Fruit fly (Drosophila melanogaster) whole organism, embryonic: ENCODE results near the gene Pp2A-29B.
A peak's percentile ranks its signal among the peaks of the same experiment; 100 is the strongest.

Experiments used
- Asciz ChIP-seq: fragments of 200-800 bp; sonication (Bioruptor generic); optimal IDR thresholded peaks from 2 replicates; lab custom pipeline; 2017; ENCODE audit warnings: missing biosample characterization, mild to moderate bottlenecking, missing genetic modification characterization, missing genetic modification reagents
- Awh ChIP-seq: fragments of 200-800 bp; sonication (Bioruptor generic); IDR thresholded peaks from 2 replicates; pipeline ENCODE4, ENCODE4 v1.3.6; 2022; ENCODE audit warnings: missing biosample characterization, missing genetic modification characterization
- CG10209 ChIP-seq: fragments of 200-800 bp; sonication (Bioruptor generic); optimal IDR thresholded peaks from 3 replicates; lab custom pipeline; 2017; ENCODE audit warnings: missing biosample characterization, mild to moderate bottlenecking, missing genetic modification characterization, missing genetic modification reagents
- CG10366 ChIP-seq: fragments of 200-800 bp; sonication (Bioruptor generic); IDR thresholded peaks from 2 replicates; pipeline ENCODE4 v1.3.6; 2022; ENCODE audit warnings: missing biosample characterization, missing genetic modification characterization
- CG11456 ChIP-seq: fragments of 200-800 bp; sonication (Bioruptor generic); IDR thresholded peaks from 3 replicates; pipeline ENCODE4 v1.3.6; 2022; ENCODE audit warnings: missing biosample characterization, missing genetic modification characterization
- CG11504 ChIP-seq: fragments of 200-800 bp; sonication (Bioruptor generic); optimal IDR thresholded peaks from 3 replicates; lab custom pipeline; 2019; ENCODE audit warnings: missing biosample characterization, mild to moderate bottlenecking, missing genetic modification characterization, moderate library complexity
- CG11560 ChIP-seq: fragments of 200-800 bp; sonication (Bioruptor generic); IDR thresholded peaks from 3 replicates; pipeline ENCODE4 v1.3.6; 2022; ENCODE audit warnings: missing biosample characterization, missing genetic modification characterization
- CG12391 ChIP-seq: fragments of 200-800 bp; sonication (Bioruptor generic); optimal IDR thresholded peaks from 3 replicates; lab custom pipeline; 2018; ENCODE audit warnings: missing biosample characterization, mild to moderate bottlenecking, missing genetic modification characterization, moderate library complexity
- CG13296 ChIP-seq: fragments of 200-800 bp; sonication (Bioruptor generic); optimal IDR thresholded peaks from 3 replicates; lab custom pipeline; 2018; ENCODE audit warnings: missing biosample characterization, mild to moderate bottlenecking, missing genetic modification characterization
- CG13424 ChIP-seq: fragments of 200-800 bp; sonication (Bioruptor generic); optimal IDR thresholded peaks from 2 replicates; lab custom pipeline; 2019; ENCODE audit warnings: missing biosample characterization, mild to moderate bottlenecking, missing genetic modification characterization, moderate library complexity
- CG15269 ChIP-seq: fragments of 200-800 bp; sonication (Bioruptor generic); optimal IDR thresholded peaks from 2 replicates; lab custom pipeline; 2018; ENCODE audit warnings: missing biosample characterization, mild to moderate bottlenecking, missing genetic modification characterization, moderate library complexity
- CG17186 ChIP-seq: fragments of 200-800 bp; sonication (Bioruptor generic); optimal IDR thresholded peaks from 3 replicates; lab custom pipeline; 2017; ENCODE audit warnings: missing biosample characterization, missing genetic modification reagents, missing genetic modification characterization
- CG2120 ChIP-seq: fragments of 200-800 bp; sonication (Bioruptor generic); optimal IDR thresholded peaks from 3 replicates; lab custom pipeline; 2016; ENCODE audit warnings: missing biosample characterization, missing genetic modification characterization
- CG32767 ChIP-seq: fragments of 200-800 bp; sonication (Bioruptor generic); IDR thresholded peaks from 2 replicates; pipeline ENCODE4 v1.3.6; 2022; ENCODE audit warnings: missing biosample characterization, missing genetic modification characterization
- CG43689 ChIP-seq: fragments of 200-800 bp; sonication (Bioruptor generic); IDR thresholded peaks from 2 replicates; pipeline ENCODE4 v1.3.6; 2022; ENCODE audit warnings: missing biosample characterization, missing genetic modification characterization
- CG4424 ChIP-seq: fragments of 200-800 bp; sonication (Bioruptor generic); optimal IDR thresholded peaks from 3 replicates; lab custom pipeline; 2016; ENCODE audit warnings: missing biosample characterization, missing genetic modification characterization
- CG5245 ChIP-seq: fragments of 200-800 bp; sonication (Bioruptor generic); optimal IDR thresholded peaks from 3 replicates; lab custom pipeline; 2016; ENCODE audit warnings: missing biosample characterization, missing genetic modification characterization
- CG8924 ChIP-seq: fragments of 200-800 bp; optimal IDR thresholded peaks from 3 replicates; lab custom pipeline; 2019; ENCODE audit warnings: missing biosample characterization, mild to moderate bottlenecking, missing genetic modification characterization, moderate library complexity
- Chrac-16 ChIP-seq: fragments of 200-800 bp; sonication (Bioruptor generic); optimal IDR thresholded peaks from 3 replicates; lab custom pipeline; 2016; ENCODE audit warnings: missing biosample characterization, missing genetic modification characterization
- CkIIα-i1 ChIP-seq: fragments of 200-800 bp; sonication (Bioruptor generic); IDR thresholded peaks from 2 replicates; pipeline ENCODE4 v1.3.6; 2022; ENCODE audit warnings: missing biosample characterization, missing genetic modification characterization
- Drgx ChIP-seq: fragments of 200-800 bp; sonication (Bioruptor generic); IDR thresholded peaks from 2 replicates; pipeline ENCODE4 v1.3.6; 2022; ENCODE audit warnings: missing biosample characterization, missing genetic modification characterization
- E2f1 ChIP-seq: fragments of 200-800 bp; sonication (Bioruptor generic); IDR thresholded peaks from 2 replicates; pipeline ENCODE4 v1.3.6; 2022; ENCODE audit warnings: missing biosample characterization, missing genetic modification characterization
- Gsc ChIP-seq: fragments of 200-800 bp; sonication (Bioruptor generic); IDR thresholded peaks from 2 replicates; pipeline ENCODE4 v1.3.6; 2022; ENCODE audit warnings: missing biosample characterization, missing genetic modification characterization
- HLH3B ChIP-seq: fragments of 200-800 bp; sonication (Bioruptor generic); IDR thresholded peaks from 2 replicates; pipeline ENCODE4 v1.3.6; 2022; ENCODE audit warnings: missing biosample characterization, missing genetic modification characterization
- HLH54F ChIP-seq: fragments of 200-800 bp; sonication (Bioruptor generic); optimal IDR thresholded peaks from 3 replicates; lab custom pipeline; 2016; ENCODE audit warnings: missing biosample characterization, missing genetic modification characterization
- Hmr ChIP-seq: fragments of 200-800 bp; sonication (Bioruptor generic); optimal IDR thresholded peaks from 3 replicates; lab custom pipeline; 2017; ENCODE audit warnings: mild to moderate bottlenecking, missing biosample characterization, missing genetic modification reagents, missing genetic modification characterization
- Jarid2 ChIP-seq: fragments of 200-800 bp; sonication (Bioruptor generic); optimal IDR thresholded peaks from 3 replicates; lab custom pipeline; 2017; ENCODE audit warnings: mild to moderate bottlenecking, missing biosample characterization, missing genetic modification reagents, missing genetic modification characterization
- Med ChIP-seq: fragments of 200-800 bp; sonication (Bioruptor generic); peaks from one replicate; lab custom pipeline; 2016; ENCODE audit warnings: missing biosample characterization, missing genetic modification characterization, mild to moderate bottlenecking, inconsistent platforms, moderate library complexity
- Meics ChIP-seq: fragments of 200-800 bp; sonication (Bioruptor generic); optimal IDR thresholded peaks from 2 replicates; lab custom pipeline; 2017; ENCODE audit warnings: missing biosample characterization, mild to moderate bottlenecking, missing genetic modification characterization
- Myb ChIP-seq: fragments of 200-800 bp; sonication (Bioruptor generic); optimal IDR thresholded peaks from 2 replicates; lab custom pipeline; 2016; ENCODE audit warnings: missing biosample characterization, missing genetic modification characterization
- NfI ChIP-seq: fragments of 200-800 bp; sonication (Bioruptor generic); optimal IDR thresholded peaks from 3 replicates; lab custom pipeline; 2018; ENCODE audit warnings: missing biosample characterization, mild to moderate bottlenecking, missing genetic modification characterization, moderate library complexity
- PHDP ChIP-seq: fragments of 200-800 bp; sonication (Bioruptor generic); optimal IDR thresholded peaks from 3 replicates; lab custom pipeline; 2018; ENCODE audit warnings: missing biosample characterization, mild to moderate bottlenecking, missing genetic modification characterization, moderate library complexity
- TFAM ChIP-seq: fragments of 200-800 bp; sonication (Bioruptor generic); optimal IDR thresholded peaks from 2 replicates; lab custom pipeline; 2017; ENCODE audit warnings: missing biosample characterization, missing genetic modification characterization, inconsistent platforms
- Trl ChIP-seq, 3 experiments: fragments of >200 bp in 2 of 3; fragments of 200-800 bp in 1 of 3; sonication (Bioruptor generic) in 1 of 3; optimal IDR thresholded peaks; 2 replicates in 1 of 3; 3 replicates in 2 of 3; lab custom pipeline; 2016 to 2017; ENCODE audit warnings: missing biosample characterization in 1 of 3, missing genetic modification characterization in 1 of 3
- ab ChIP-seq: fragments of 200-800 bp; sonication (Bioruptor generic); optimal IDR thresholded peaks from 2 replicates; lab custom pipeline; 2016; ENCODE audit warnings: missing biosample characterization, missing genetic modification characterization
- abd-A ChIP-seq: fragments of 200-800 bp; sonication (Bioruptor generic); optimal IDR thresholded peaks from 3 replicates; lab custom pipeline; 2019; ENCODE audit warnings: missing biosample characterization, mild to moderate bottlenecking, missing genetic modification characterization, moderate library complexity
- ci ChIP-seq: fragments of 200-800 bp; sonication (Bioruptor generic); IDR thresholded peaks from 3 replicates; pipeline ENCODE4 v1.3.6; 2022; ENCODE audit warnings: missing biosample characterization, missing genetic modification characterization
- cwo ChIP-seq: fragments of 200-800 bp; sonication (Bioruptor generic); optimal IDR thresholded peaks from 3 replicates; lab custom pipeline; 2017; ENCODE audit warnings: missing biosample characterization, missing genetic modification characterization, mild to moderate bottlenecking, moderate library complexity, missing genetic modification reagents
- gem ChIP-seq: fragments of 200-800 bp; sonication (Bioruptor generic); optimal IDR thresholded peaks from 2 replicates; lab custom pipeline; 2019; ENCODE audit warnings: missing biosample characterization, mild to moderate bottlenecking, missing genetic modification characterization, moderate library complexity
- gsb-n ChIP-seq: fragments of 200-800 bp; sonication (Bioruptor generic); optimal IDR thresholded peaks from 3 replicates; lab custom pipeline; 2018; ENCODE audit warnings: missing biosample characterization, mild to moderate bottlenecking, missing genetic modification characterization
- h ChIP-seq: fragments of >200 bp; optimal IDR thresholded peaks from 2 replicates; lab custom pipeline; 2017
- nom ChIP-seq: fragments of 200-800 bp; sonication (Bioruptor generic); optimal IDR thresholded peaks from 2 replicates; lab custom pipeline; 2017; ENCODE audit warnings: missing biosample characterization, missing genetic modification characterization, mild to moderate bottlenecking, moderate library complexity, missing genetic modification reagents
- pita ChIP-seq: fragments of 200-800 bp; sonication (Bioruptor generic); optimal IDR thresholded peaks from 2 replicates; lab custom pipeline; 2017; ENCODE audit warnings: missing biosample characterization, mild to moderate bottlenecking, missing genetic modification characterization
- ranshi ChIP-seq: fragments of 200-800 bp; sonication (Bioruptor generic); IDR thresholded peaks from 2 replicates; pipeline ENCODE4 v1.3.6; 2022; ENCODE audit warnings: missing biosample characterization, missing genetic modification characterization
- sens ChIP-seq: fragments of 200-800 bp; sonication (Bioruptor generic); peaks from one replicate; lab custom pipeline; 2016; ENCODE audit warnings: missing biosample characterization, missing genetic modification characterization
- seq ChIP-seq: fragments of 200-800 bp; sonication (Bioruptor generic); IDR thresholded peaks from 2 replicates; pipeline ENCODE4 v1.3.6; 2022; ENCODE audit warnings: missing biosample characterization, missing genetic modification characterization
- tap ChIP-seq: fragments of 200-800 bp; optimal IDR thresholded peaks from 3 replicates; lab custom pipeline; 2019; ENCODE audit warnings: missing biosample characterization, mild to moderate bottlenecking, missing genetic modification characterization, moderate library complexity
- tgo ChIP-seq: fragments of 200-800 bp; sonication (Bioruptor generic); IDR thresholded peaks from 3 replicates; pipeline ENCODE4 v1.3.6; 2022; ENCODE audit warnings: missing biosample characterization, missing genetic modification characterization

The Pp2A-29B gene

dm6 chr2L:8325150-8325549 lies 40.7 kb upstream of the Pp2A-29B start, which contains the start of gene CG7781 (continued):
- TF ChIP-seq nom (GFP tag; lab: Kevin White, UChicago), result no peak
- TF ChIP-seq Jarid2 (GFP tag; lab: Kevin White, UChicago), result no peak
- TF ChIP-seq CG5245 (GFP tag; lab: Kevin White, UChicago), result no peak
- TF ChIP-seq abd-A, result no peak
- TF ChIP-seq ci, result 0 out of 3 replicates have a peak, but pooled peaks have one; percentile 52
- 0 out of 2 replicates have a peak, but pooled peaks have one; percentile 11 for TF ChIP-seq CG32767
- TF ChIP-seq Trl (optimal IDR thresholded peaks at IDR 0.05; lab: Kevin White, UChicago), result peak in 1 of 2 experiments; percentile 9
- TF ChIP-seq Trl (GFP tag; optimal IDR thresholded peaks at IDR 0.05; lab: Kevin White, UChicago), result no peak
- no peak for TF ChIP-seq CG43689 (GFP tag; lab: Robert Waterston, UW)
- peak; percentile 70 for TF ChIP-seq Med
- TF ChIP-seq E2f1 (GFP tag; lab: Robert Waterston, UW), result 0 out of 2 replicates have a peak, but pooled peaks have one; percentile 19
- TF ChIP-seq Awh (GFP tag; lab: Robert Waterston, UW), result no peak
- TF ChIP-seq ranshi (GFP tag; lab: Robert Waterston, UW), result 0 out of 2 replicates have a peak, but pooled peaks have one; percentile 5
- TF ChIP-seq, all 482 proteins: peak for 19

DNA sequence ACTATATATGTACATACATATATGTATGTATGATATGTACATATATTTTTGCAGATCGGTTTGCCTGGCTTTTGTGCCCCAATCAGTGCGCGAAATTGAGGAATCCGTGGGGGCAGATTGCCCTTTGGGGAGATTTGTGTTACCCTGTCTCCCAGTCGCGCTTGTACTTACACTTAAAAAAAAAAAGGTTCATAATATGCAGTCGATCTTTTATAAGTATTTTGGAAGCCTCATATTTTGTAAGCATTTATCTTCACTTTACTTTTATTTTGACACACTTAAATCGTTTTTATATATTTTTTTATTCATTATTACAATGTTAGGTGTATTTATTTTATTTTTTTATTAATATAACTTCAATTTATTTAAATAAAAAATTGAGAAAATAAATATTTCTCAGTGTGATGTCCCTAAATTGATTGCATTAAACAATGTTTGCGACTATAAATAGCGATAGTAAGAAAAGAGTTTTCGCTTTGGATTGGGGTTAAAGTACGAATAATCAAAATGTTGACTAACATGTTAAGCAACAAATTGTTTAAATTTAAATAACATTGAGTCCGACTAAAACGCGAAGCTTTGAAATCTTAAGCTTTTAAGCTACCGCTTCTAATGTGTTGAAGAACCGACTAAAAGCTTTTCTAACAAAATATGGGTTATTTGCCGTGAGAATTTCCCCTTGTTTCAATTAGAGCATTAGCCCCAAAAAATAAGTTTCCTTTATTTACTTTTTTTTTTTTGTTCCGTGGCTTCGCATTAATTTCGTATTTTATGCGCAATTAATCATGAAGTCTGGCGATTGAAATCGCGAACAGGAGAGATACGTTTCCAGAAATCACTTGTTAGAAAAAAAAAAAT lies 39.2 kb upstream of the Pp2A-29B start:
- TF ChIP-seq CG10366 (GFP tag; lab: Robert Waterston, UW), result no peak
- TF ChIP-seq tgo (GFP tag; lab: Robert Waterston, UW), result peak; percentile 28; the same call in 1 of the 3 replicates
- peak; percentile 19 for TF ChIP-seq CG8924 (tag; lab: Kevin White, UChicago)
- no peak for TF ChIP-seq HLH3B (GFP tag; lab: Robert Waterston, UW)
- no peak for TF ChIP-seq CG11560 (tag; lab: Robert Waterston, UW)
- TF ChIP-seq CG17186, result no peak
- peak; percentile 18 for TF ChIP-seq sens
- peak; percentile 32 for TF ChIP-seq cwo (GFP tag; lab: Kevin White, UChicago)
- TF ChIP-seq CG10209 (GFP tag; lab: Kevin White, UChicago), result peak; percentile 18
- TF ChIP-seq CG4424, result no peak
- no peak for TF ChIP-seq seq (GFP tag; lab: Robert Waterston, UW)
- peak; percentile 28 for TF ChIP-seq CG13296 (GFP tag; lab: Kevin White, UChicago)
- TF ChIP-seq Drgx (GFP tag; lab: Robert Waterston, UW), result 0 out of 2 replicates have a peak, but pooled peaks have one; percentile 35
- TF ChIP-seq h (lab: Kevin White, UChicago), result no peak
- TF ChIP-seq ab (GFP tag; lab: Kevin White, UChicago), result no peak
- peak; percentile 15 for TF ChIP-seq CG2120 (GFP tag; lab: Kevin White, UChicago)
- peak; percentile 71 for TF ChIP-seq CG11504 (tag; lab: Kevin White, UChicago)
- TF ChIP-seq CG15269, result peak; percentile 53
- TF ChIP-seq Myb (GFP tag; lab: Kevin White, UChicago), result no peak
- TF ChIP-seq CG13424 (tag; lab: Kevin White, UChicago), result peak; percentile 41
- TF ChIP-seq PHDP (tag; lab: Kevin White, UChicago), result peak; percentile 38
- no peak for TF ChIP-seq CkIIα-i1 (GFP tag; lab: Robert Waterston, UW)
- TF ChIP-seq tap, result peak; percentile 1
- TF ChIP-seq Chrac-16 (GFP tag; lab: Kevin White, UChicago), result no peak
- TF ChIP-seq HLH54F (GFP tag; lab: Kevin White, UChicago), result no peak
- TF ChIP-seq CG12391 (tag; lab: Kevin White, UChicago), result peak; percentile 42
- TF ChIP-seq gsb-n (tag; lab: Kevin White, UChicago), result no peak
- peak; percentile 13 for TF ChIP-seq Meics (GFP tag; lab: Kevin White, UChicago)
- no peak for TF ChIP-seq Gsc (GFP tag; lab: Robert Waterston, UW)
- TF ChIP-seq CG11456 (GFP tag; lab: Robert Waterston, UW), result no peak
- TF ChIP-seq Asciz (GFP tag; lab: Kevin White, UChicago), result peak; percentile 5
- no peak for TF ChIP-seq TFAM (GFP tag; lab: Kevin White, UChicago)
- peak; percentile 61 for TF ChIP-seq gem (tag; lab: Kevin White, UChicago)
- TF ChIP-seq pita (GFP tag; lab: Kevin White, UChicago), result peak; percentile 1
- no peak for TF ChIP-seq NfI (GFP tag; lab: Kevin White, UChicago)
- peak; percentile 60 for TF ChIP-seq Hmr (GFP tag; lab: Kevin White, UChicago)
